Fruit fly (Drosophila melanogaster): ENCODE measurements around the gene U2af38.

The U2af38 gene

DNA sequence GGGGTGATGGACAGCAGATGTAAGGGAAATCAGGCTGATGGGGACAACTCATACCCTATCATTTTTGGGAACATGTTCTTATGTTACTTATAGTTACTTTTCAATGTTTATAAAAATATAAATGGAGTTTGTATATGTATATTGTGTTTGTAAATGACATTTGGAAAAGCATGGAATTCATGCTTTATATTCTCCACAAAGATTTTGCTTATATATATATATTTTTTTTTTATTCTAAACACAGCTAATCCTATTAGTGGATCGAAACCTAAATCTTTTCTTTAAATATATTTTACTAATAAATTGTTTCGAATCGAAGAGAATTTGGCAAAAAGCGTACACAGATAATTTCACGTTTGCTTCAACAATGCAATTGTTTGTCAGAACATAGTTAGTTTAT lies 5.4 kb downstream of the U2af38 start, which contains the start of gene Amnionless:
Gene Amnionless (minus strand): TSS at position 101 of the 400 bp plus-strand sequence.
- TF ChIP-seq ken (GFP tag; IDR thresholded peaks at IDR 0.05) (no peak), stc (GFP tag; IDR thresholded peaks at IDR 0.05) (no peak), CG10431 (GFP tag; optimal IDR thresholded peaks at IDR 0.05) (no peak), H2.0 (GFP tag; IDR thresholded peaks at IDR 0.05) (no peak), mam (GFP tag; optimal IDR thresholded peaks at IDR 0.05) (no peak), tll (GFP tag; optimal IDR thresholded peaks at IDR 0.05) (no peak), bsh (GFP tag; optimal IDR thresholded peaks at IDR 0.05) (no peak), CG3163 (GFP tag; optimal IDR thresholded peaks at IDR 0.05) (no peak), HLH3B (GFP tag; IDR thresholded peaks at IDR 0.05) (no peak)

dm6 chr2L:286421-286820 lies 8.1 kb downstream of the U2af38 start:
- TF ChIP-seq seq (GFP tag; IDR thresholded peaks at IDR 0.05) (peak; percentile 64; the same call in 1 of the 2 replicates), CG3281 (GFP tag; optimal IDR thresholded peaks at IDR 0.05) (peak; percentile 67), Rfx (GFP tag; IDR thresholded peaks at IDR 0.05) (peak; percentile 88), Ssrp (tag; optimal IDR thresholded peaks at IDR 0.05) (peak; percentile 10), CG14667 (GFP tag; IDR thresholded peaks at IDR 0.05) (0 out of 2 replicates have a peak, but pooled peaks have one; percentile 32), Atf-2 (GFP tag; optimal IDR thresholded peaks at IDR 0.05) (peak; percentile 28), klu (GFP tag; IDR thresholded peaks at IDR 0.05) (no peak), sug (tag; optimal IDR thresholded peaks at IDR 0.05) (peak; percentile 68), chm (GFP tag; IDR thresholded peaks at IDR 0.05) (peak; percentile 86), CG3065 (GFP tag; optimal IDR thresholded peaks at IDR 0.05) (no peak), so (GFP tag; IDR thresholded peaks at IDR 0.05) (peak; percentile 70; the same call in 2 of the 3 replicates), CG31224 (GFP tag; IDR thresholded peaks at IDR 0.05) (0 out of 2 replicates have a peak, but pooled peaks have one; percentile 44), Neu2 (GFP tag; optimal IDR thresholded peaks at IDR 0.05; ENCODE audit: borderline replicate concordance) (no peak), ase (GFP tag; IDR thresholded peaks at IDR 0.05) (peak; percentile 70; the same call in 2 of the 3 replicates), wor (GFP tag; IDR thresholded peaks at IDR 0.05) (no peak), fd102C (GFP tag; optimal IDR thresholded peaks at IDR 0.05) (no peak), nau (GFP tag; optimal IDR thresholded peaks at IDR 0.05) (peak; percentile 44), Blimp-1 (GFP tag; optimal IDR thresholded peaks at IDR 0.05) (peak; percentile 63), CG15073 (GFP tag; optimal IDR thresholded peaks at IDR 0.05) (no peak), CG10366 (GFP tag; IDR thresholded peaks at IDR 0.05) (peak; percentile 76), CG7786 (GFP tag; optimal IDR thresholded peaks at IDR 0.05) (peak; percentile 78), Sry-δ (GFP tag; optimal IDR thresholded peaks at IDR 0.05) (peak; percentile 31), CG43689 (GFP tag; IDR thresholded peaks at IDR 0.05) (no peak), run (tag; optimal IDR thresholded peaks at IDR 0.05) (peak; percentile 42), CG2199 (GFP tag; IDR thresholded peaks at IDR 0.05) (no peak), en (GFP tag; optimal IDR thresholded peaks at IDR 0.05) (peak; percentile 43), CG11504 (tag; optimal IDR thresholded peaks at IDR 0.05) (peak; percentile 56), CG12299 (tag; optimal IDR thresholded peaks at IDR 0.05) (peak; percentile 10), CG9876 (GFP tag; optimal IDR thresholded peaks at IDR 0.05) (peak; percentile 63), fru (optimal IDR thresholded peaks at IDR 0.05) (no peak), CG6791 (GFP tag; IDR thresholded peaks at IDR 0.05; ENCODE audit: partially characterized antibody) (no peak), eve (GFP tag; optimal IDR thresholded peaks at IDR 0.05) (no peak), D19A (tag; optimal IDR thresholded peaks at IDR 0.05) (peak; percentile 5), Hmr (GFP tag; optimal IDR thresholded peaks at IDR 0.05) (peak; percentile 85), CG16863 (GFP tag; optimal IDR thresholded peaks at IDR 0.05) (no peak), Ets65A (GFP tag) (peak; percentile 69), lbe (GFP tag; optimal IDR thresholded peaks at IDR 0.05) (peak; percentile 90), bigmax (GFP tag; optimal IDR thresholded peaks at IDR 0.05) (no peak), CG18619 (GFP tag; optimal IDR thresholded peaks at IDR 0.05) (peak; percentile 55), Elba2 (GFP tag; optimal IDR thresholded peaks at IDR 0.05) (no peak), CG8478 (optimal IDR thresholded peaks at IDR 0.05) (no peak), CG11560 (tag; IDR thresholded peaks at IDR 0.05) (no peak; the same call in 2 of the 3 replicates)
